Worm (Caenorhabditis elegans) whole organism, early embryonic: ENCODE results near the gene F29A7.6.

Experiments used
- B0310.2 ChIP-seq: sonication (generic microtip); optimal IDR thresholded peaks from 2 replicates; lab custom pipeline; 2016; ENCODE audit warnings: mild to moderate bottlenecking, missing genetic modification characterization, missing compliant biosample characterization
- aly-1 ChIP-seq: sonication (generic microtip); optimal IDR thresholded peaks from 2 replicates; lab custom pipeline; 2016; ENCODE audit warnings: missing genetic modification characterization, missing compliant biosample characterization
- ama-1 ChIP-seq: fragments of 150-350 bp; optimal IDR thresholded peaks from 2 replicates; lab custom pipeline; 2014
- ets-7 ChIP-seq: sonication (generic microtip); optimal IDR thresholded peaks from 2 replicates; lab custom pipeline; 2016; ENCODE audit warnings: missing genotype, missing genetic modification characterization, missing compliant biosample characterization
- hnd-1 ChIP-seq: sonication (generic microtip); optimal IDR thresholded peaks from 2 replicates; lab custom pipeline; 2016; ENCODE audit warnings: missing genetic modification characterization, missing compliant biosample characterization
- pes-1 ChIP-seq: fragments of 200-800 bp; sonication (Bioruptor generic); IDR thresholded peaks from 2 replicates; pipeline ENCODE4 v1.3.6; 2022; ENCODE audit warnings: missing genetic modification reagents, missing genetic modification characterization, missing compliant biosample characterization
- sea-1 ChIP-seq: fragments of 200-800 bp; sonication (Bioruptor generic); conservative IDR thresholded peaks from 2 replicates; pipeline ENCODE4 v1.3.6; 2022; ENCODE audit warnings: missing genetic modification characterization, missing compliant biosample characterization
- tbx-11 ChIP-seq: fragments of 200-800 bp; sonication (Bioruptor generic); IDR thresholded peaks from 2 replicates; pipeline ENCODE4 v1.3.6; 2022; ENCODE audit warnings: missing genetic modification characterization, missing compliant biosample characterization
- tbx-37 ChIP-seq: fragments of 200-800 bp; sonication (Bioruptor generic); conservative IDR thresholded peaks from 2 replicates; pipeline ENCODE4 v1.3.6; 2022; ENCODE audit warnings: missing genetic modification reagents, missing genetic modification characterization, missing compliant biosample characterization

DNA sequence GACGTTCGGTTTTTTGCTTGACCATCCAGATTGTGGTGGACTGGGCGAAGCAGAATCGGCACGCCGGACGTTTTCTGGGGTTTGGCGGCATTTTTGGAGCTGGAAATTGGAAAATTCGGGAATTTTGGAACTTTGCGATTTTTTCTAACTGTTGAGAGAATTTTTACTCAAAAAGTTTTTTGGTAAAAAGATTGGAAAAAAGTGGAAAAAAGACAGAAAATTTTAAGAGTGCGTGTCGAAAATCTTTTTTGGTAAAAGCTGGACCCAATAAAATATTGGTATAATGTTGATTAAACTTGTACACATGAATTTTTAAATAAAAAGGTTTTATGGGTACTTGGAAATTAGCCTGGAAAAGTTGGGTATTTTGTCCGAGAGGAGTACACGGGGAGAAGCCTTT, 10.2 kb downstream of the F29A7.6 start, which contains the start of gene T05A8.7:
- no peak for TF ChIP-seq ets-7 (tag; lab: Kevin White, UChicago)
- TF ChIP-seq tbx-37 (GFP tag; lab: Robert Waterston, UW): no peak
- no peak for TF ChIP-seq ama-1
- no peak for TF ChIP-seq pes-1
- TF ChIP-seq hnd-1: no peak
- no peak for TF ChIP-seq aly-1 (tag; lab: Kevin White, UChicago)
- TF ChIP-seq sea-1 (GFP tag; lab: Robert Waterston, UW): no peak
- no peak for TF ChIP-seq tbx-11 (GFP tag; lab: Robert Waterston, UW)
- TF ChIP-seq B0310.2 (tag; lab: Kevin White, UChicago): no peak
